Worm (Caenorhabditis elegans) whole organism, L3 larva: Measurements from ENCODE around the gene K07F5.15.

ENCODE experiments used
- ama-1 ChIP-seq: fragments of 150-350 bp; optimal IDR thresholded peaks from 2 replicates; lab custom pipeline; 2018
- ceh-16 ChIP-seq: sonication (generic microtip); optimal IDR thresholded peaks from 2 replicates; lab custom pipeline; 2017; ENCODE audit warnings: missing biosample characterization, missing genetic modification characterization
- egl-27 ChIP-seq: sonication (generic microtip); optimal IDR thresholded peaks from 4 replicates; lab custom pipeline; 2017; ENCODE audit warnings: missing biosample characterization, missing genetic modification reagents, missing genetic modification characterization
- egl-5 ChIP-seq: fragments of 150-350 bp; optimal IDR thresholded peaks from 2 replicates; lab custom pipeline; 2017; ENCODE audit warnings: missing biosample characterization, missing genetic modification reagents, missing genetic modification characterization, inconsistent platforms
- elt-2 ChIP-seq: sonication (generic microtip); optimal IDR thresholded peaks from 2 replicates; lab custom pipeline; 2016; ENCODE audit warnings: missing genetic modification reagents, mild to moderate bottlenecking, missing genetic modification characterization, missing compliant biosample characterization
- jun-1 ChIP-seq: fragments of 150-350 bp; optimal IDR thresholded peaks from 2 replicates; lab custom pipeline; 2014; ENCODE audit warnings: missing biosample characterization, missing genetic modification reagents, missing genetic modification characterization
- lin-15B ChIP-seq: fragments of 150-350 bp; optimal IDR thresholded peaks from 2 replicates; lab custom pipeline; 2014; ENCODE audit warnings: missing biosample characterization, missing genetic modification characterization
- lin-39 ChIP-seq: fragments of 150-350 bp; optimal IDR thresholded peaks from 2 replicates; lab custom pipeline; 2018; ENCODE audit warnings: missing biosample characterization, missing genetic modification reagents, missing genetic modification characterization
- nhr-237 ChIP-seq: fragments of 150-350 bp; optimal IDR thresholded peaks from 2 replicates; lab custom pipeline; 2014; ENCODE audit warnings: missing biosample characterization, missing genetic modification characterization
- nhr-28 ChIP-seq: fragments of 150-350 bp; optimal IDR thresholded peaks from 2 replicates; lab custom pipeline; 2014; ENCODE audit warnings: missing biosample characterization, missing genetic modification characterization
- pha-4 ChIP-seq: fragments of 150-350 bp; optimal IDR thresholded peaks from 2 replicates; lab custom pipeline; 2014; ENCODE audit warnings: missing biosample characterization, missing genetic modification reagents, missing genetic modification characterization
- sea-2 ChIP-seq: fragments of 150-350 bp; sonication (generic microtip); optimal IDR thresholded peaks from 4 replicates; lab custom pipeline; 2014; ENCODE audit warnings: missing biosample characterization, missing genetic modification reagents, missing genetic modification characterization
- snpc-4 ChIP-seq: fragments of 150-350 bp; optimal IDR thresholded peaks from 2 replicates; lab custom pipeline; 2014; ENCODE audit warnings: missing biosample characterization, missing genetic modification characterization
- zag-1 ChIP-seq: fragments of 150-350 bp; optimal IDR thresholded peaks from 2 replicates; lab custom pipeline; 2014; ENCODE audit warnings: missing biosample characterization, missing genetic modification characterization

- TF ChIP-seq nhr-237 (tag; lab: Kevin White, UChicago): no peak
- no peak for TF ChIP-seq elt-2 (tag; lab: Kevin White, UChicago)
- TF ChIP-seq egl-27: no peak
- no peak for TF ChIP-seq sea-2 (GFP tag; lab: Kevin White, UChicago)
- TF ChIP-seq snpc-4 (tag; lab: Kevin White, UChicago): no peak
- no peak for TF ChIP-seq egl-5 (tag; lab: Kevin White, UChicago)
- TF ChIP-seq nhr-28: no peak
- TF ChIP-seq zag-1 (tag; lab: Kevin White, UChicago): no peak
- TF ChIP-seq jun-1: no peak
- no peak for TF ChIP-seq lin-15B (tag; lab: Kevin White, UChicago)
- no peak for TF ChIP-seq ceh-16 (tag; lab: Kevin White, UChicago)
- TF ChIP-seq ama-1: no peak
- no peak for TF ChIP-seq lin-39
- no peak for TF ChIP-seq pha-4
These were observed 49.4 kb upstream of the K07F5.15 start, which contains the start of gene egl-20 for ce11 chrIV:9815432-9815831.
